Worm (Caenorhabditis elegans): Measurements from ENCODE around the gene toe-1.

The toe-1 gene

DNA sequence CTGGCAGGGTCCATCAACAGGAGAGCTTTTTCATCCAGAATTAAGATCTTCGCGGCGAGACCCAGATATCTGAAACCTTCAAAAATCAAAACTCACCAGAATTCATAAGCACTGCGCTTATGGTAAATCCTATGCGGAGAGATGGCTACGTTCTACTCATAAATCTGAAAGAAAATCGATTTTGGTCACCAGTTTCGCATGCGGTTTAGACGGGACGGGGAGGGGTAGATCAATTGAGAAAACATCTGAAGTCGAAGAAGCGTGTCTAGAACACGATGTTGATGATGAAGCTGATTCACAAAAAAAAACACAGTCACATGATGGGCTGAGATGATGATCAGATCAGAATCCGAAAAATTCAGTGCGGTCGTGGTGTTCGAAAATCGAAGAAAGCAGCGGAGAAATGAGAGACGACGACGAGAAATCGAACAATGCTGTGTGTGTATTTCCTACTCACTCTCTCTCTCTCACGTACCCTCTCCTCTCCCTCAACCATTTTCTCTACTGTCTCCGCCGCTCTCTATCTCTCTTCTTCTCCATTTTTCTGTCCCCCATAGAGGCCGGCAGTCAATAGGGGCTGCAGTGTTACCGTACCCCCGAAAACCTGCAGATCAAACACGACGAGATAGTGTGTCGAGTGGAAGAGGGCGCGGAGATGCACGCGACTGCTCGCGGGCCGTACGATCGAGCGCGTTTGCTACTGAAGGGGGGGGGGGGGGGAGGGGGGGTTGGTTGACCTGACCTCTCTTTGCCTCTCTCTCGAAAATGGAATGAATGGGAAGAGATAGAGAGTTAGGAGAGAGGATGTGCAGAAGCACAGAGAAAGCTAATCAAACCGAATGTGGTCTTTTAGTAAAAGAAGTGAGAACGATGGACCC is 48.4 kb upstream of the toe-1 start, which contains the start of gene ntl-2 (continued):
- TF ChIP-seq nfya-1 (tag; optimal IDR thresholded peaks at IDR 0.05; ENCODE audit: borderline replicate concordance, insufficient read depth) (no peak), ceh-79 (tag; optimal IDR thresholded peaks at IDR 0.05) (peak; percentile 41), aptf-2 (GFP tag; conservative IDR thresholded peaks at IDR 0.05) (no peak), tlf-1 (GFP tag; optimal IDR thresholded peaks at IDR 0.05) (peak; percentile 87), snpc-1.1 (tag; optimal IDR thresholded peaks at IDR 0.05; ENCODE audit: insufficient read depth) (no peak), egl-18 (GFP tag; IDR thresholded peaks at IDR 0.05) (peak; percentile 82; the same call in 1 of the 2 replicates), nhr-90 (tag; optimal IDR thresholded peaks at IDR 0.05) (no peak), snpc-1.3 (tag; optimal IDR thresholded peaks at IDR 0.05; ENCODE audit: insufficient read depth) (no peak), B0035.1 (tag; optimal IDR thresholded peaks at IDR 0.05) (no peak), F37B4.10 (GFP tag; IDR thresholded peaks at IDR 0.05) (no peak), ztf-22 (GFP tag; optimal IDR thresholded peaks at IDR 0.05) (peak; percentile 73), lin-40 (tag; optimal IDR thresholded peaks at IDR 0.05) (peak; percentile 88), Y53F4B.3 (GFP tag; IDR thresholded peaks at IDR 0.05) (0 out of 2 replicates have a peak, but pooled peaks have one; percentile 5), ztf-18 (tag; optimal IDR thresholded peaks at IDR 0.05) (peak; percentile 2), mcd-1 (GFP tag; IDR thresholded peaks at IDR 0.05) (peak; percentile 97), lag-1 (GFP tag; IDR thresholded peaks at IDR 0.05) (no peak), Y53G8AR.9 (GFP tag; conservative IDR thresholded peaks at IDR 0.05) (peak; percentile 88), hlh-12 (tag; optimal IDR thresholded peaks at IDR 0.05) (no peak), lsl-1 (GFP tag; optimal IDR thresholded peaks at IDR 0.05) (peak; percentile 59), let-526 (GFP tag; IDR thresholded peaks at IDR 0.05) (peak; percentile 89), attf-6 (GFP tag; IDR thresholded peaks at IDR 0.05) (no peak), Y79H2A.3 (GFP tag; conservative IDR thresholded peaks at IDR 0.05) (no peak), F33H1.4 (GFP tag; IDR thresholded peaks at IDR 0.05) (peak; percentile 46), F55B11.4 (tag; optimal IDR thresholded peaks at IDR 0.05; ENCODE audit: borderline replicate concordance, insufficient read depth) (no peak), die-1 (tag; optimal IDR thresholded peaks at IDR 0.05) (no peak), mxl-1 (tag; optimal IDR thresholded peaks at IDR 0.05) (no peak), Y95B8A.8 (GFP tag; IDR thresholded peaks at IDR 0.05) (peak; percentile 70; the same call in 1 of the 2 replicates), D2030.7 (GFP tag; IDR thresholded peaks at IDR 0.05) (0 out of 2 replicates have a peak, but pooled peaks have one; percentile 10), sea-2 (GFP tag; IDR thresholded peaks at IDR 0.05) (no peak), ztf-28 (GFP tag; IDR thresholded peaks at IDR 0.05) (no peak), fkh-3 (tag; optimal IDR thresholded peaks at IDR 0.05) (peak; percentile 6), Y56A3A.18 (GFP tag; IDR thresholded peaks at IDR 0.05) (peak; percentile 86; the same call in 1 of the 2 replicates), akir-1 (GFP tag; optimal IDR thresholded peaks at IDR 0.05) (peak; percentile 85), F57C9.4 (tag; optimal IDR thresholded peaks at IDR 0.05) (peak; percentile 56), K11D2.4 (GFP tag; IDR thresholded peaks at IDR 0.05) (peak; percentile 92), dox-1 (GFP tag; IDR thresholded peaks at IDR 0.05) (peak; percentile 96), hmg-1.2 (GFP tag; IDR thresholded peaks at IDR 0.05) (peak; percentile 91), T26A5.8 (tag; optimal IDR thresholded peaks at IDR 0.05) (no peak), athp-1 (tag; optimal IDR thresholded peaks at IDR 0.05) (peak; percentile 95), pha-4 (tag; optimal IDR thresholded peaks at IDR 0.05) (peak; percentile 15), F49E8.2 (tag; optimal IDR thresholded peaks at IDR 0.05; ENCODE audit: insufficient read depth) (no peak), rcor-1 (GFP tag; IDR thresholded peaks at IDR 0.05) (peak; percentile 88), nhr-120 (GFP tag; IDR thresholded peaks at IDR 0.05) (no peak), hmg-20 (GFP tag; IDR thresholded peaks at IDR 0.05) (no peak; the same call in 1 of the 2 replicates), efl-1 (GFP tag; optimal IDR thresholded peaks at IDR 0.05) (peak; percentile 29), ekl-4 (GFP tag; IDR thresholded peaks at IDR 0.05) (peak; percentile 94)

All from whole organism, young adult.